Fruit fly (Drosophila melanogaster) whole organism, embryonic: ENCODE data around the gene CG11436.

Source experiments
- CG11695 ChIP-seq: fragments of 200-800 bp; sonication (Bioruptor generic); IDR thresholded peaks from 3 replicates; pipeline ENCODE4 v1.3.6; 2022; ENCODE audit warnings: missing biosample characterization, missing genetic modification characterization
- CG11723 ChIP-seq: fragments of 200-800 bp; sonication (Bioruptor generic); optimal IDR thresholded peaks from 2 replicates; lab custom pipeline; 2017; ENCODE audit warnings: missing biosample characterization, mild to moderate bottlenecking, missing genetic modification characterization
- MESR4 ChIP-seq: fragments of 200-800 bp; sonication (Bioruptor generic); optimal IDR thresholded peaks from 2 replicates; lab custom pipeline; 2018; ENCODE audit warnings: missing biosample characterization, mild to moderate bottlenecking, missing genetic modification characterization, moderate library complexity
- Max ChIP-seq: fragments of 200-800 bp; sonication (Bioruptor generic); optimal IDR thresholded peaks from 2 replicates; lab custom pipeline; 2016; ENCODE audit warnings: missing biosample characterization, mild to moderate bottlenecking, missing genetic modification characterization
- NC2β ChIP-seq: fragments of 200-800 bp; sonication (Bioruptor generic); optimal IDR thresholded peaks from 2 replicates; lab custom pipeline; 2016; ENCODE audit warnings: missing biosample characterization, missing genetic modification characterization
- Taf1 ChIP-seq: fragments of 200-800 bp; sonication (Bioruptor generic); IDR thresholded peaks from 2 replicates; pipeline ENCODE4 v1.3.6; 2022; ENCODE audit warnings: missing biosample characterization, missing genetic modification characterization
- chm ChIP-seq: fragments of 200-800 bp; sonication (Bioruptor generic); IDR thresholded peaks from 2 replicates; pipeline ENCODE4 v1.3.6; 2022; ENCODE audit warnings: missing biosample characterization, missing genetic modification characterization
- gcm ChIP-seq: fragments of 200-800 bp; sonication (Bioruptor generic); optimal IDR thresholded peaks from 2 replicates; lab custom pipeline; 2019; ENCODE audit warnings: missing biosample characterization, mild to moderate bottlenecking, missing genetic modification characterization, moderate library complexity
- grau ChIP-seq: fragments of 200-800 bp; optimal IDR thresholded peaks from 3 replicates; lab custom pipeline; 2019; ENCODE audit warnings: missing biosample characterization, mild to moderate bottlenecking, missing genetic modification characterization, moderate library complexity
- ken ChIP-seq: fragments of 200-800 bp; sonication (Bioruptor generic); IDR thresholded peaks from 3 replicates; pipeline ENCODE4 v1.3.6; 2022; ENCODE audit warnings: missing biosample characterization, missing genetic modification characterization
- run ChIP-seq: fragments of 200-800 bp; sonication (Bioruptor generic); optimal IDR thresholded peaks from 3 replicates; lab custom pipeline; 2018; ENCODE audit warnings: missing biosample characterization, mild to moderate bottlenecking, missing genetic modification characterization

DNA sequence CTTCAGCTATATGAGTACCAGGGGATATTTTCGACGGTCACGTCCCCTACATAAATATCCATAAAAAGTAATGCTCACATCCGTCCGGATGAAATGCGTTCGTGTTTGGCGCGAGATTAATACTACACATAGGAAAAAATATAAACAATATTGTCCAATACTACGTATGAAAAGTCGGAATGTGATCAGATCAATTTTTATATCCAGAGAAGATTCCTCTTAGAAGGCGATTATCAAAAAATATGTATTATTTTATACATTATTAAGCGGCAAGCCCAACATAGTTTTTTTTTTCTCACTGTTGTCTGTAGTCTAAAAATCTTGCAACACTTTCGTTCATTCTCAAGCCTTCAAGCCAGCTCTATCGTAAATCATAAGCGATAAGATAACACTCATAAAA lies 22.3 kb upstream of the CG11436 start:
- TF ChIP-seq NC2β (GFP tag; lab: Kevin White, UChicago) (no peak), chm (peak; percentile 16; the same call in 1 of the 2 replicates), CG11695 (GFP tag; lab: Robert Waterston, UW) (no peak), MESR4 (GFP tag; lab: Kevin White, UChicago) (no peak), ken (GFP tag; lab: Robert Waterston, UW) (no peak), grau (tag; lab: Kevin White, UChicago) (peak; percentile 27), gcm (GFP tag; lab: Kevin White, UChicago) (no peak), CG11723 (GFP tag; lab: Kevin White, UChicago) (no peak), Max (GFP tag; lab: Kevin White, UChicago) (no peak), run (tag; lab: Kevin White, UChicago) (no peak), Taf1 (GFP tag; lab: Robert Waterston, UW) (no peak)
